Worm (Caenorhabditis elegans) whole organism, L2 larva: ENCODE results near the gene C07A9.5.

Source experiments
- C34F6.9 ChIP-seq: fragments of 150-350 bp; optimal IDR thresholded peaks from 2 replicates; lab custom pipeline; 2014; ENCODE audit warnings: missing biosample characterization, missing genetic modification characterization
- F13H6.1 ChIP-seq: sonication (generic microtip); optimal IDR thresholded peaks from 2 replicates; lab custom pipeline; 2016; ENCODE audit warnings: missing genetic modification characterization, missing compliant biosample characterization
- R02D3.7 ChIP-seq: fragments of 150-350 bp; optimal IDR thresholded peaks from 2 replicates; lab custom pipeline; 2014; ENCODE audit warnings: missing biosample characterization, missing genetic modification characterization
- Y55F3AM.14 ChIP-seq: fragments of 200-800 bp; sonication (Bioruptor generic); optimal IDR thresholded peaks from 2 replicates; lab custom pipeline; 2018; ENCODE audit warnings: mild to moderate bottlenecking, missing genetic modification characterization, missing compliant biosample characterization
- ZK546.5 ChIP-seq: sonication (generic microtip); optimal IDR thresholded peaks from 2 replicates; lab custom pipeline; 2017; ENCODE audit warnings: missing biosample characterization, missing genetic modification characterization
- alr-1 ChIP-seq: fragments of 150-350 bp; optimal IDR thresholded peaks from 2 replicates; lab custom pipeline; 2014; ENCODE audit warnings: missing biosample characterization, missing genetic modification characterization
- aly-2 ChIP-seq: fragments of 150-350 bp; optimal IDR thresholded peaks from 2 replicates; lab custom pipeline; 2014; ENCODE audit warnings: missing biosample characterization, missing genetic modification characterization
- ama-1 ChIP-seq: fragments of 150-350 bp; optimal IDR thresholded peaks from 2 replicates; lab custom pipeline; 2018; ENCODE audit warnings: inconsistent platforms
- blmp-1 ChIP-seq: sonication (generic microtip); optimal IDR thresholded peaks from 2 replicates; lab custom pipeline; 2017; ENCODE audit warnings: missing genetic modification characterization, mild to moderate bottlenecking, missing compliant biosample characterization, antibody characterized with exemption, moderate library complexity; ENCODE audit not compliant: insufficient read depth
- ceh-16 ChIP-seq: fragments of 150-350 bp; optimal IDR thresholded peaks from 2 replicates; lab custom pipeline; 2014; ENCODE audit warnings: missing biosample characterization, missing genetic modification characterization
- ceh-82 ChIP-seq: fragments of 150-350 bp; optimal IDR thresholded peaks from 2 replicates; lab custom pipeline; 2014; ENCODE audit warnings: missing biosample characterization, missing genetic modification characterization
- crh-2 ChIP-seq: sonication (generic microtip); optimal IDR thresholded peaks from 2 replicates; lab custom pipeline; 2017; ENCODE audit warnings: missing biosample characterization, missing genetic modification characterization
- dmd-4 ChIP-seq: sonication (generic microtip); optimal IDR thresholded peaks from 2 replicates; lab custom pipeline; 2017; ENCODE audit warnings: missing biosample characterization, missing genetic modification characterization
- egl-27 ChIP-seq: sonication (generic microtip); optimal IDR thresholded peaks from 3 replicates; lab custom pipeline; 2017; ENCODE audit warnings: missing biosample characterization, missing genetic modification reagents, missing genetic modification characterization
- elt-1 ChIP-seq: fragments of 150-350 bp; optimal IDR thresholded peaks from 2 replicates; lab custom pipeline; 2014; ENCODE audit warnings: missing biosample characterization, missing genetic modification characterization
- elt-3 ChIP-seq: sonication (generic microtip); optimal IDR thresholded peaks from 2 replicates; lab custom pipeline; 2017; ENCODE audit warnings: missing biosample characterization, missing genetic modification characterization
- fos-1 ChIP-seq: fragments of 150-350 bp; optimal IDR thresholded peaks from 2 replicates; lab custom pipeline; 2014; ENCODE audit warnings: missing biosample characterization, missing genetic modification characterization
- gmeb-1 ChIP-seq: fragments of 150-350 bp; optimal IDR thresholded peaks from 2 replicates; lab custom pipeline; 2014; ENCODE audit warnings: missing biosample characterization, missing genetic modification characterization
- lin-11 ChIP-seq: fragments of 150-350 bp; sonication (generic microtip); optimal IDR thresholded peaks from 2 replicates; lab custom pipeline; 2014; ENCODE audit warnings: missing biosample characterization, missing genetic modification characterization, inconsistent platforms, mixed read lengths
- lin-13 ChIP-seq: fragments of 150-350 bp; optimal IDR thresholded peaks from 2 replicates; lab custom pipeline; 2014; ENCODE audit warnings: missing biosample characterization, missing genetic modification reagents, missing genetic modification characterization
- lin-39 ChIP-seq: fragments of 150-350 bp; optimal IDR thresholded peaks from 2 replicates; lab custom pipeline; 2014; ENCODE audit warnings: missing biosample characterization, missing genetic modification reagents, missing genetic modification characterization
- lsy-2 ChIP-seq, 2 experiments: fragments of 150-350 bp in 1 of 2; sonication (generic microtip) in 1 of 2; optimal IDR thresholded peaks; 2 replicates each; lab custom pipeline; 2014 to 2017; ENCODE audit warnings: missing biosample characterization in 2 of 2, missing genetic modification characterization in 2 of 2
- mab-5 ChIP-seq: fragments of 150-350 bp; optimal IDR thresholded peaks from 2 replicates; lab custom pipeline; 2014; ENCODE audit warnings: missing biosample characterization, missing genetic modification characterization
- mbf-1 ChIP-seq: sonication (generic microtip); optimal IDR thresholded peaks from 2 replicates; lab custom pipeline; 2017; ENCODE audit warnings: missing biosample characterization, missing genetic modification characterization
- mdl-1 ChIP-seq, 2 experiments: fragments of 150-350 bp in 1 of 2; sonication (generic microtip) in 1 of 2; optimal IDR thresholded peaks; 2 replicates each; lab custom pipeline; 2017; ENCODE audit warnings: missing biosample characterization in 2 of 2, missing genetic modification characterization in 2 of 2
- nhr-10 ChIP-seq: sonication (generic microtip); optimal IDR thresholded peaks from 2 replicates; lab custom pipeline; 2017; ENCODE audit warnings: missing biosample characterization, missing genetic modification characterization
- nhr-11 ChIP-seq: fragments of 150-350 bp; optimal IDR thresholded peaks from 2 replicates; lab custom pipeline; 2014; ENCODE audit warnings: missing biosample characterization, missing genetic modification characterization
- nhr-12 ChIP-seq: fragments of 150-350 bp; optimal IDR thresholded peaks from 2 replicates; lab custom pipeline; 2014; ENCODE audit warnings: missing biosample characterization, missing genetic modification characterization
- nhr-129 ChIP-seq: fragments of 150-350 bp; optimal IDR thresholded peaks from 2 replicates; lab custom pipeline; 2014; ENCODE audit warnings: missing biosample characterization, missing genetic modification characterization
- nhr-21 ChIP-seq: fragments of 150-350 bp; optimal IDR thresholded peaks from 2 replicates; lab custom pipeline; 2014; ENCODE audit warnings: missing biosample characterization, missing genetic modification characterization
- nhr-23 ChIP-seq: fragments of 150-350 bp; optimal IDR thresholded peaks from 2 replicates; lab custom pipeline; 2014; ENCODE audit warnings: missing biosample characterization, missing genetic modification reagents, missing genetic modification characterization
- nhr-237 ChIP-seq: fragments of 150-350 bp; optimal IDR thresholded peaks from 2 replicates; lab custom pipeline; 2014; ENCODE audit warnings: missing biosample characterization, missing genetic modification characterization
- nhr-25 ChIP-seq: fragments of 150-350 bp; sonication (generic microtip); optimal IDR thresholded peaks from 3 replicates; lab custom pipeline; 2014; ENCODE audit warnings: missing biosample characterization, missing genetic modification characterization
- nhr-6 ChIP-seq: fragments of 150-350 bp; optimal IDR thresholded peaks from 2 replicates; lab custom pipeline; 2014; ENCODE audit warnings: missing biosample characterization, missing genetic modification characterization
- nhr-77 ChIP-seq: fragments of 150-350 bp; optimal IDR thresholded peaks from 2 replicates; lab custom pipeline; 2014; ENCODE audit warnings: missing biosample characterization, missing genetic modification characterization
- peb-1 ChIP-seq: fragments of 150-350 bp; optimal IDR thresholded peaks from 2 replicates; lab custom pipeline; 2014; ENCODE audit warnings: missing biosample characterization, missing genetic modification characterization
- sem-4 ChIP-seq: fragments of 150-350 bp; optimal IDR thresholded peaks from 2 replicates; lab custom pipeline; 2014; ENCODE audit warnings: missing biosample characterization, missing genetic modification reagents, missing genetic modification characterization
- skn-1 ChIP-seq: sonication (generic microtip); optimal IDR thresholded peaks from 2 replicates; lab custom pipeline; 2017; ENCODE audit warnings: missing biosample characterization, missing genetic modification characterization
- sma-3 ChIP-seq: sonication (generic microtip); optimal IDR thresholded peaks from 2 replicates; lab custom pipeline; 2016; ENCODE audit warnings: missing genetic modification reagents, missing genetic modification characterization, missing compliant biosample characterization
- sma-9 ChIP-seq, 2 experiments: fragments of 150-350 bp in 1 of 2; sonication (generic microtip) in 1 of 2; optimal IDR thresholded peaks; 2 replicates each; lab custom pipeline; 2014 to 2016; ENCODE audit warnings: missing genetic modification characterization in 2 of 2, mild to moderate bottlenecking in 1 of 2, missing biosample characterization in 1 of 2, missing compliant biosample characterization in 1 of 2, missing genetic modification reagents in 1 of 2, moderate library complexity in 1 of 2
- snpc-4 ChIP-seq: fragments of 150-350 bp; optimal IDR thresholded peaks from 2 replicates; lab custom pipeline; 2014; ENCODE audit warnings: missing biosample characterization, missing genetic modification characterization
- unc-39 ChIP-seq: fragments of 150-350 bp; optimal IDR thresholded peaks from 2 replicates; lab custom pipeline; 2014; ENCODE audit warnings: missing biosample characterization, missing genetic modification characterization
- unc-55 ChIP-seq: fragments of 150-350 bp; sonication (generic microtip); optimal IDR thresholded peaks from 3 replicates; lab custom pipeline; 2014; ENCODE audit warnings: missing biosample characterization, missing genetic modification reagents, missing genetic modification characterization
- unc-62 ChIP-seq: fragments of 150-350 bp; optimal IDR thresholded peaks from 2 replicates; lab custom pipeline; 2014; ENCODE audit warnings: missing biosample characterization, missing genetic modification reagents, missing genetic modification characterization
- zag-1 ChIP-seq: fragments of 150-350 bp; optimal IDR thresholded peaks from 2 replicates; lab custom pipeline; 2014; ENCODE audit warnings: missing biosample characterization, missing genetic modification characterization
- ztf-1 ChIP-seq: fragments of 200-800 bp; sonication (Bioruptor generic); conservative IDR thresholded peaks from 2 replicates; pipeline ENCODE4 v1.3.6; 2022; ENCODE audit warnings: missing genetic modification characterization, missing compliant biosample characterization
- ztf-11 ChIP-seq: sonication (generic microtip); optimal IDR thresholded peaks from 2 replicates; lab custom pipeline; 2017; ENCODE audit warnings: missing biosample characterization, missing genetic modification characterization
- ztf-4 ChIP-seq: fragments of 150-350 bp; optimal IDR thresholded peaks from 2 replicates; lab custom pipeline; 2014; ENCODE audit warnings: missing biosample characterization, missing genetic modification characterization

Gene C07A9.5

DNA sequence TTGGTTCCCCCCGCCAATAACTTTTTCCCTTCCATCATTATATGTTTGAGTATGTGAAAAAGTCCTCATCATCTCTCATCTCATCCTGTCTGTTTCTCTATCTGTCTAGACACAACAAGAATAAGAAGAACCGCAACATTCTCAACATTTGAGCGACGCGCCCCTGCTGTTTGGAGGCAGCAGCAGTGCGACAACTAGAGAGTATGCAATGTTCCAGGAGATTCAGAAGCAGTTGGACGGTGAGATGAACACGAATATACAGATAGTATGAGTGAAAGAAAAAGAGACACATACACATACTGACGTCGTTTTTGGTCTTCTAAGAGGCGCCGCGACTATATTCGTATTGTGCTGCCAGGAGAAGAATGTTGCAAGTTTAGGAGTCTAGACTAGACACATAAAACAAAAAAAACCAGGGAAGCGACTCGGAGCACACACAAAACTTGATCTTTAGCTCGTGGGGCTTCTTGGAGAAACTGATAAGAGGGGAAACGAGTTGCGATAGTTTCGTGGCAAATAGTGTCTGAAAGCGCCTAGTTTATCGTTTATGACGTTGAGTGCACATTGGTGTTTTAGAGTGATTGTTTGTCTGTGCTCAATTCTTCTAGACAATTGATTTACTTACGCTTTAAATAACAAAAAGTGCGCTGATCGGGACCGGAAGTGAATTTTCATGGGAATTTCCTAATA, 17.0 kb downstream of the C07A9.5 start:
- no peak for TF ChIP-seq ztf-11 (tag; lab: Kevin White, UChicago)
- no peak for TF ChIP-seq ceh-16 (tag; lab: Kevin White, UChicago)
- TF ChIP-seq nhr-237 (tag; lab: Kevin White, UChicago), result no peak
- no peak for TF ChIP-seq mab-5
- TF ChIP-seq ama-1 (lab: Kevin White, UChicago), result no peak
- TF ChIP-seq C34F6.9 (tag; lab: Kevin White, UChicago), result peak; percentile 67
- TF ChIP-seq nhr-25, result peak; percentile 5
- peak in 1 of 2 experiments; percentile 48 for TF ChIP-seq mdl-1 (tag; optimal IDR thresholded peaks at IDR 0.05; lab: Kevin White, UChicago)
- peak; percentile 61 for TF ChIP-seq nhr-21 (tag; lab: Kevin White, UChicago)
- TF ChIP-seq sma-9 (GFP tag; optimal IDR thresholded peaks at IDR 0.05; lab: Kevin White, UChicago), result peak; percentile 51
- TF ChIP-seq sma-9 (tag; optimal IDR thresholded peaks at IDR 0.05; lab: Kevin White, UChicago), result no peak
- no peak for TF ChIP-seq elt-1 (tag; lab: Kevin White, UChicago)
- no peak for TF ChIP-seq sma-3
- TF ChIP-seq alr-1 (tag; lab: Kevin White, UChicago), result no peak
- TF ChIP-seq sem-4, result peak; percentile 13
- no peak for TF ChIP-seq lin-11
- no peak for TF ChIP-seq egl-27 (tag; lab: Kevin White, UChicago)
- TF ChIP-seq crh-2 (tag; lab: Kevin White, UChicago), result no peak
- no peak for TF ChIP-seq unc-62 (GFP tag; lab: Kevin White, UChicago)
- TF ChIP-seq ceh-82 (tag; lab: Kevin White, UChicago), result no peak
- peak; percentile 73 for TF ChIP-seq unc-55 (GFP tag; lab: Kevin White, UChicago)
- TF ChIP-seq nhr-23 (tag; lab: Kevin White, UChicago), result no peak
- TF ChIP-seq Y55F3AM.14 (GFP tag; lab: Kevin White, UChicago), result no peak
- no peak for TF ChIP-seq unc-39 (tag; lab: Kevin White, UChicago)
- no peak for TF ChIP-seq mbf-1
- no peak for TF ChIP-seq lin-13 (GFP tag; lab: Kevin White, UChicago)
- peak; percentile 45 for TF ChIP-seq fos-1 (tag; lab: Kevin White, UChicago)
- TF ChIP-seq elt-3, result no peak
- no peak for TF ChIP-seq ztf-1 (GFP tag; lab: Robert Waterston, UW)
- no peak for TF ChIP-seq zag-1
- peak; percentile 74 for TF ChIP-seq nhr-129 (tag; lab: Kevin White, UChicago)
- no peak for TF ChIP-seq aly-2 (tag; lab: Kevin White, UChicago)
- no peak for TF ChIP-seq skn-1 (tag; lab: Kevin White, UChicago)
- TF ChIP-seq dmd-4 (tag; lab: Kevin White, UChicago), result no peak
- TF ChIP-seq snpc-4 (tag; lab: Kevin White, UChicago), result no peak
- no peak for TF ChIP-seq R02D3.7
- no peak for TF ChIP-seq gmeb-1 (tag; lab: Kevin White, UChicago)
- no peak for TF ChIP-seq nhr-12
- TF ChIP-seq lsy-2 (tag; optimal IDR thresholded peaks at IDR 0.05; lab: Kevin White, UChicago), result peak in 1 of 2 experiments; percentile 44
- TF ChIP-seq nhr-10 (tag; lab: Kevin White, UChicago), result no peak
- TF ChIP-seq lin-39 (tag; lab: Kevin White, UChicago), result no peak
- no peak for TF ChIP-seq nhr-77
- peak; percentile 21 for TF ChIP-seq F13H6.1 (tag; lab: Kevin White, UChicago)
- no peak for TF ChIP-seq peb-1 (tag; lab: Kevin White, UChicago)
- TF ChIP-seq nhr-11, result no peak
- TF ChIP-seq blmp-1, result no peak
- no peak for TF ChIP-seq ZK546.5
- peak; percentile 19 for TF ChIP-seq nhr-6 (tag; lab: Kevin White, UChicago)
- peak; percentile 47 for TF ChIP-seq ztf-4 (tag; lab: Kevin White, UChicago)
- TF ChIP-seq, all 48 proteins: peak for 13
